Worm (Caenorhabditis elegans): ENCODE data around the gene ttr-9.

DNA sequence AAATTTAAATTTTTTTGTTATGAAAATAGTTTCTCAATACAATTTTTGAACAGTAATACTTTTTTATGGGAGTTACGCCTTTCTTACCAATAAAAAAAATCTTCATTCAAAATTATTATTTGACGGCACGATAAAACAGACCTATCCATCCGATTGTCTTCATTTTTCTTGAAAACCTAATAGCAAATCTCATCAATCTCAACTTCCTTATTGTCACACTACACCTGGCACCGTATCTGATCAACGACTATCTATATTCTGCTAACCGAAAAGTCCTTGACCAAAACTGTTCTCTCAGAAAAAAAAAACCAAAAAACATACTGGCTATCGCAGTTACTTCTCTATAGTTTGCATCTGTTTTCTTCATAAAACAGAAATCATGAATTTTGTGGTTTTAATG lies 30.0 kb upstream of the ttr-9 start:
- TF ChIP-seq lin-40 (tag; optimal IDR thresholded peaks at IDR 0.05) (no peak), ztf-18 (tag; optimal IDR thresholded peaks at IDR 0.05) (no peak), lsl-1 (GFP tag; optimal IDR thresholded peaks at IDR 0.05) (no peak), aptf-3 (GFP tag; IDR thresholded peaks at IDR 0.05) (no peak), Y53G8AR.9 (GFP tag; conservative IDR thresholded peaks at IDR 0.05) (no peak), him-1 (tag; optimal IDR thresholded peaks at IDR 0.05) (no peak), pha-4 (tag; optimal IDR thresholded peaks at IDR 0.05) (no peak), F39B2.1 (GFP tag; IDR thresholded peaks at IDR 0.05) (no peak), unc-62 (GFP tag; optimal IDR thresholded peaks at IDR 0.05) (no peak)

Data from whole organism, young adult.